Fruit fly (Drosophila melanogaster): ENCODE data around the gene CG34279.

The CG34279 gene

dm6 chr3R:17403188-17403587, at the start of gene CG34279:
Gene CG34279, minus strand, starts transcription at chr3R:17403288.
- TF ChIP-seq psq (optimal IDR thresholded peaks at IDR 0.05) (no peak), Dll (optimal IDR thresholded peaks at IDR 0.05) (no peak), usp (GFP tag; optimal IDR thresholded peaks at IDR 0.05) (no peak), EcR (GFP tag; optimal IDR thresholded peaks at IDR 0.05) (no peak), CG8478 (optimal IDR thresholded peaks at IDR 0.05) (no peak), pan (optimal IDR thresholded peaks at IDR 0.05) (no peak)

DNA sequence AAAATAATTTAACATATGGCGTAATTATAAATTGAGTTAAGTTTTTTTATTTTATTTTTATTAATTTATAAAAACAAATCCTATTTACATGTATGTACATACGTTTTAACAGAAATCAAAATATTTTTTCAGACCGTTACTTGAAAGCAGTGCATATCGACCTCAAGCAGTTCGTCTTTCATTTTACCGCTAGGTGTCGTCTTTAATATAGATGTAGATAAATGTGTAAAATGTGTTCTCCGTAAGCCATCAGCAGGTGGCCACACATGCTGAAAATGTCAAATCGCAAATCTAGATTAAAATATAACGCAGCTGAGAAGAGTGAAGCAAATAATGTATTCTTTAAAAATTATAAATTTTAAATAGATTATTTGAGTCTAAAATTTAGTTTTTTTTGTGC, 46.3 kb upstream of the CG34279 start:
- no peak for TF ChIP-seq psq (optimal IDR thresholded peaks at IDR 0.05)
- no peak for TF ChIP-seq CG8478 (optimal IDR thresholded peaks at IDR 0.05)
- no peak for TF ChIP-seq EcR (GFP tag; optimal IDR thresholded peaks at IDR 0.05)
- no peak for TF ChIP-seq usp (GFP tag; optimal IDR thresholded peaks at IDR 0.05)
- TF ChIP-seq Dll (optimal IDR thresholded peaks at IDR 0.05): no peak
- TF ChIP-seq pan (optimal IDR thresholded peaks at IDR 0.05): no peak

DNA sequence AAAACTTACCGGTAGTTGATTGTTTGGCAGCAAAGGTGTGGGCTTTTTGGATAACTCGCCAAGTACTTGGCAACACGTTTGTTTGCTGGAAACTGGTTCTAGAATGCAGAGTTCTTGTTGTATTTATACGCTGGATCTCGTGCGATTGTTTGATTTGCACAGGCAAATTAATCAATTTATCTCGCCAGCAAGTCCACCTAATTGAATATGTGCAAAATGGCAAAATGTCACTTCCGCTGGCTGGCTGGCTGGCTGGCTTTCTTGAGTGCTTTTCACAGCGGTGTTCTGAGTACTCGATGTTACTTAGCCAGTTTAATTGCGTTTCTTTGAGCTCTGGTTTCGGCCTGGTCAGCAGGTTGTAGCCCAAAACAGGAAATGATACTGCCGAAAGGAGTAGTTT, 45.7 kb upstream of the CG34279 start, which contains the start of gene Eh:
Gene Eh, minus strand, starts transcription at position 101 of the 400 bp plus-strand sequence.
- TF ChIP-seq CG8478 (optimal IDR thresholded peaks at IDR 0.05) (no peak), pan (optimal IDR thresholded peaks at IDR 0.05) (no peak), psq (optimal IDR thresholded peaks at IDR 0.05) (no peak), EcR (GFP tag; optimal IDR thresholded peaks at IDR 0.05) (no peak), usp (GFP tag; optimal IDR thresholded peaks at IDR 0.05) (no peak), Dll (optimal IDR thresholded peaks at IDR 0.05) (no peak)

- no peak for TF ChIP-seq Dll (optimal IDR thresholded peaks at IDR 0.05)
- TF ChIP-seq usp (GFP tag; optimal IDR thresholded peaks at IDR 0.05): no peak
- TF ChIP-seq EcR (GFP tag; optimal IDR thresholded peaks at IDR 0.05): no peak
- TF ChIP-seq psq (optimal IDR thresholded peaks at IDR 0.05): no peak
- no peak for TF ChIP-seq CG8478 (optimal IDR thresholded peaks at IDR 0.05)
- TF ChIP-seq pan (optimal IDR thresholded peaks at IDR 0.05): no peak
Measured at dm6 chr3R:17447615-17448014, 44.5 kb upstream of the CG34279 start.

- TF ChIP-seq EcR (GFP tag; optimal IDR thresholded peaks at IDR 0.05) (no peak), Dll (optimal IDR thresholded peaks at IDR 0.05) (no peak), CG8478 (optimal IDR thresholded peaks at IDR 0.05) (no peak), pan (optimal IDR thresholded peaks at IDR 0.05) (no peak), psq (optimal IDR thresholded peaks at IDR 0.05) (no peak), usp (GFP tag; optimal IDR thresholded peaks at IDR 0.05) (no peak)
Measured at dm6 chr3R:17440628-17441027, 37.5 kb upstream of the CG34279 start, which contains the start of gene CG14331. Gene CG14331, minus strand, starts transcription at chr3R:17440728.

- TF ChIP-seq usp (GFP tag; optimal IDR thresholded peaks at IDR 0.05) (no peak), Dll (optimal IDR thresholded peaks at IDR 0.05) (no peak)
Measured at dm6 chr3R:17434330-17434729, 31.2 kb upstream of the CG34279 start, which contains the start of gene CG44090. Gene CG44090, minus strand, starts transcription at chr3R:17434430.

dm6 chr3R:17433117-17433516, 30.0 kb upstream of the CG34279 start:
- no peak for TF ChIP-seq Dll (optimal IDR thresholded peaks at IDR 0.05)
- no peak for TF ChIP-seq usp (GFP tag; optimal IDR thresholded peaks at IDR 0.05)
- no peak for TF ChIP-seq CG8478 (optimal IDR thresholded peaks at IDR 0.05)
- TF ChIP-seq psq (optimal IDR thresholded peaks at IDR 0.05): no peak
- no peak for TF ChIP-seq pan (optimal IDR thresholded peaks at IDR 0.05)
- TF ChIP-seq EcR (GFP tag; optimal IDR thresholded peaks at IDR 0.05): no peak

DNA sequence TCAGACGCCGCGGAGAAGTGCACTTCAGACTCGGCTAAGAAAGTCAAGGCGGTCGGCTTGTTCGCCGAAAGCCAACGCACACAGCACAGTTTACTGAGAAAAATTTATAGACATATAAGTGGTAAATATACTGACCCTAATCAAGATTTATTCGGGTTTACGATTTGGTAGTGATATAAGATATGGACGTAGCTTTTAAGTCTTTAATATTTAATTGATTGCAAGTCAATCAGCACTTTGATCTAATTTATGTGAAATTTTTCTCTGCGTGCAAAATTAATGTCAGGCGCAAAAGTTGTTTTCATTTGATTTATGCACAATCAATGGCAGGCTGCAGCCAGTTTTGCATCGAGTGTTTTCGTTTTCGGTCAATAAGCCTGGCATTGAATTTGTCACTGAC, 27.4 kb upstream of the CG34279 start:
- TF ChIP-seq EcR (GFP tag; optimal IDR thresholded peaks at IDR 0.05) (no peak), CG8478 (optimal IDR thresholded peaks at IDR 0.05) (no peak), Dll (optimal IDR thresholded peaks at IDR 0.05) (no peak), usp (GFP tag; optimal IDR thresholded peaks at IDR 0.05) (no peak), pan (optimal IDR thresholded peaks at IDR 0.05) (no peak)

dm6 chr3R:17426265-17426664, 23.2 kb upstream of the CG34279 start:
- no peak for TF ChIP-seq usp (GFP tag; optimal IDR thresholded peaks at IDR 0.05)
- no peak for TF ChIP-seq psq (optimal IDR thresholded peaks at IDR 0.05)
- no peak for TF ChIP-seq pan (optimal IDR thresholded peaks at IDR 0.05)
- TF ChIP-seq CG8478 (optimal IDR thresholded peaks at IDR 0.05): no peak
- TF ChIP-seq EcR (GFP tag; optimal IDR thresholded peaks at IDR 0.05): no peak
- no peak for TF ChIP-seq Dll (optimal IDR thresholded peaks at IDR 0.05)

dm6 chr3R:17425417-17425915, 22.4 kb upstream of the CG34279 start, which contains the start of gene cysu:
Gene cysu, plus strand, starts transcription at chr3R:17425768.
- TF ChIP-seq Dll (optimal IDR thresholded peaks at IDR 0.05): no peak

- no peak for TF ChIP-seq CG8478 (optimal IDR thresholded peaks at IDR 0.05)
- no peak for TF ChIP-seq Dll (optimal IDR thresholded peaks at IDR 0.05)
- no peak for TF ChIP-seq usp (GFP tag; optimal IDR thresholded peaks at IDR 0.05)
- no peak for TF ChIP-seq pan (optimal IDR thresholded peaks at IDR 0.05)
- no peak for TF ChIP-seq EcR (GFP tag; optimal IDR thresholded peaks at IDR 0.05)
- TF ChIP-seq psq (optimal IDR thresholded peaks at IDR 0.05): no peak
Measured at dm6 chr3R:17422102-17422501, 19.0 kb upstream of the CG34279 start, which contains the start of gene CG14332. Gene CG14332, minus strand, starts transcription at chr3R:17422202.

DNA sequence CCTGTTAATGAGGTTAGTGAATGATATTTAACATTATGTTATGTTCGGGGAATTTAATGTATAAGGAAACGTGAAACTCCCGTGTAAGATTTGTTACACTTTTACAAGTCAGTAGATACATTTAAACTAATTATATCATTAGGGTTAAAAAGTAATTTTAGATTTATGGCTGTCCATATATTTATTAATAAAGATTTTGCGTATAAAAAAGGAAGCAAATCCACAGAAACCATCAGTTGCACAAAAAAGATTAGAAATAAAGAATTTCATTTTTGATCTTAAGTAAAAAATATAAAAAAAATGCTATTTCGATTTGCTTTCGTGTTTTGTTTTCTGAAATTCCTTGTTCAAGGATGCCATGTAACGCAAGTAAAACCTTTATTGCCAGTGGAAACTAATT, 17.2 kb upstream of the CG34279 start, which contains the start of gene CG42835:
Gene CG42835, plus strand, starts transcription at position 301 of the 400 bp plus-strand sequence.
- TF ChIP-seq psq (optimal IDR thresholded peaks at IDR 0.05) (no peak), CG8478 (optimal IDR thresholded peaks at IDR 0.05) (no peak)

DNA sequence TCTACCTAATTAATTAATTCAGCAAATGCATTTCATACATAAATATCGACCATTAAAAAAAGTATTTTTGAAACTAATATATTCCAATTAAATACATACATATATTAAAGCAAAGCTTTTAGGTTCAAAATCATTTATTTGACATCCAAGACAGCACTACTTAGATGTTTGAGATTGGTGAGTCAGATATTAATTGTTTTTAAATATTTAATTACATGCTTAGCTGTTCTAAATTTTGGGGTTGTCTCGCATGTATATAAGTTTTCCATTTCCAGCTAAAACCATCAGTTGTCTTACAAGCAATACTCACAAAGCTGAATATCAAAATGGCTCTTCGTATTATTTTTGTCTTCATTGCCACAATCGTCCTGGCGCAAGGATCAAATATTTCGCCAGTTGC, 15.4 kb upstream of the CG34279 start, which contains the start of gene CG42834:
Gene CG42834, plus strand, starts transcription at position 301 of the 400 bp plus-strand sequence.
- TF ChIP-seq usp (GFP tag; optimal IDR thresholded peaks at IDR 0.05) (no peak), Dll (optimal IDR thresholded peaks at IDR 0.05) (no peak), psq (optimal IDR thresholded peaks at IDR 0.05) (no peak), CG8478 (optimal IDR thresholded peaks at IDR 0.05) (no peak), pan (optimal IDR thresholded peaks at IDR 0.05) (no peak), EcR (GFP tag; optimal IDR thresholded peaks at IDR 0.05) (no peak)
